Worm (Caenorhabditis elegans): ENCODE results near the gene pgap-2.

DNA sequence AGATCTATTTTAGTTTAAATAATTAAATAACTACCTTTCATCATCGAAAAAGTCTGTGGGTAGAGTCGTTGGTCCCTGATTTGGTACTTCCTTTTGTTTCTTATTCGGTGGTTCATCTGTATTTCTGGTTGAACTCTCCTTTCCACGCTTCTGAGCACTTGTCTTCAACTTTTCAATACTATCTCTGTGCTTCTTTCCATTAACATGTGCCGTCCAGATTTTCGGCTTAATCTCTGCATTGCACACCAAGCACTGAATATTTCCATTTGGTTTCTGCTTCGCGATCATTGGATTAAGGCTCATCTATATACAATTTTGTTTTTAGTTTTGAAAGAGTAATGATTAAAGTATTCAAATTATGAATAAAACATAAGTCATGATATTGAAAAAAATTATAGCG, 5.4 kb upstream of the pgap-2 start, which contains the start of gene sel-13:
- no peak for TF ChIP-seq him-1 (tag; optimal IDR thresholded peaks at IDR 0.05)
- TF ChIP-seq W03F9.2 (tag; optimal IDR thresholded peaks at IDR 0.05) = no peak
- no peak for TF ChIP-seq dao-5 (tag; optimal IDR thresholded peaks at IDR 0.05)
